Worm (Caenorhabditis elegans): Measurements from ENCODE around the gene copg-1.

ce11 chrIV:10110417-10110816 is 41.3 kb upstream of the copg-1 start, which contains the start of gene egl-38:
- TF ChIP-seq gei-17 (GFP tag; optimal IDR thresholded peaks at IDR 0.05) (no peak), dpl-1 (GFP tag; optimal IDR thresholded peaks at IDR 0.05) (no peak), ztf-22 (GFP tag; optimal IDR thresholded peaks at IDR 0.05) (no peak), ama-1 (optimal IDR thresholded peaks at IDR 0.05) (no peak), ama-1 (GFP tag; optimal IDR thresholded peaks at IDR 0.05) (no peak), sea-2 (GFP tag; IDR thresholded peaks at IDR 0.05) (no peak), ceh-91 (GFP tag; IDR thresholded peaks at IDR 0.05) (no peak), snpc-4 (GFP tag; optimal IDR thresholded peaks at IDR 0.05) (no peak), snpc-4 (tag; optimal IDR thresholded peaks at IDR 0.05) (no peak)
